Fruit fly (Drosophila melanogaster) whole organism, prepupa: ENCODE results near the gene bard.
A peak's percentile ranks its signal among the peaks of the same experiment; 100 is the strongest.

Experiments
- CG10631 ChIP-seq: fragments of 200-800 bp; sonication (Bioruptor generic); optimal IDR thresholded peaks from 2 replicates; lab custom pipeline; 2016; ENCODE audit warnings: missing biosample characterization, missing genetic modification characterization
- CG15336 ChIP-seq: fragments of 200-800 bp; sonication (Bioruptor generic); IDR thresholded peaks from 2 replicates; pipeline ENCODE4 v1.3.6; 2022; ENCODE audit warnings: missing biosample characterization, missing genetic modification characterization
- CG1621 ChIP-seq: fragments of 200-800 bp; sonication (Bioruptor generic); optimal IDR thresholded peaks from 3 replicates; lab custom pipeline; 2018; ENCODE audit warnings: missing biosample characterization, mild to moderate bottlenecking, missing genetic modification characterization
- CG16779 ChIP-seq: fragments of 200-800 bp; sonication (Bioruptor generic); optimal IDR thresholded peaks from 3 replicates; lab custom pipeline; 2017; ENCODE audit warnings: missing biosample characterization, mild to moderate bottlenecking, missing genetic modification characterization
- CG3032 ChIP-seq: fragments of 200-800 bp; optimal IDR thresholded peaks from 2 replicates; lab custom pipeline; 2019; ENCODE audit warnings: missing biosample characterization, mild to moderate bottlenecking, missing genetic modification characterization, moderate library complexity
- CG32006 ChIP-seq: fragments of 200-800 bp; sonication (Bioruptor generic); optimal IDR thresholded peaks from 3 replicates; lab custom pipeline; 2017; ENCODE audit warnings: missing biosample characterization, mild to moderate bottlenecking, missing genetic modification characterization
- CG3919 ChIP-seq: fragments of 200-800 bp; sonication (Bioruptor generic); optimal IDR thresholded peaks from 3 replicates; lab custom pipeline; 2016; ENCODE audit warnings: missing biosample characterization, missing genetic modification characterization
- CG6163 ChIP-seq: fragments of 200-800 bp; sonication (Bioruptor generic); IDR thresholded peaks from 3 replicates; pipeline ENCODE4 v1.3.6; 2022; ENCODE audit warnings: missing biosample characterization, missing genetic modification characterization
- CG6276 ChIP-seq: fragments of 200-800 bp; sonication (Bioruptor generic); optimal IDR thresholded peaks from 2 replicates; lab custom pipeline; 2017; ENCODE audit warnings: missing biosample characterization, mild to moderate bottlenecking, missing genetic modification characterization
- CG6808 ChIP-seq: fragments of 200-800 bp; sonication (Bioruptor generic); optimal IDR thresholded peaks from 3 replicates; lab custom pipeline; 2017; ENCODE audit warnings: missing biosample characterization, missing genetic modification characterization, mild to moderate bottlenecking, moderate library complexity, missing genetic modification reagents
- CG6854 ChIP-seq: fragments of 200-800 bp; sonication (Bioruptor generic); optimal IDR thresholded peaks from 2 replicates; lab custom pipeline; 2017; ENCODE audit warnings: missing biosample characterization, mild to moderate bottlenecking, missing genetic modification characterization
- CG8119 ChIP-seq: fragments of 200-800 bp; sonication (Bioruptor generic); IDR thresholded peaks from 3 replicates; pipeline ENCODE4 v1.3.6; 2022; ENCODE audit warnings: missing biosample characterization, missing genetic modification characterization
- CG8319 ChIP-seq: fragments of 200-800 bp; sonication (Bioruptor generic); optimal IDR thresholded peaks from 3 replicates; lab custom pipeline; 2016; ENCODE audit warnings: missing biosample characterization, missing genetic modification characterization
- CG8632 ChIP-seq: fragments of 200-800 bp; sonication (Bioruptor generic); optimal IDR thresholded peaks from 3 replicates; lab custom pipeline; 2016; ENCODE audit warnings: missing biosample characterization, missing genetic modification characterization
- CG9139 ChIP-seq: fragments of 200-800 bp; sonication (Bioruptor generic); optimal IDR thresholded peaks from 3 replicates; lab custom pipeline; 2017; ENCODE audit warnings: missing biosample characterization, mild to moderate bottlenecking, missing genetic modification characterization
- Eip75B ChIP-seq: fragments of 200-800 bp; sonication (Bioruptor generic); optimal IDR thresholded peaks from 3 replicates; lab custom pipeline; 2016; ENCODE audit warnings: missing biosample characterization, missing genetic modification characterization
- Eip78C ChIP-seq: fragments of 200-800 bp; sonication (Bioruptor generic); peaks from one replicate; lab custom pipeline; 2016; ENCODE audit warnings: missing biosample characterization, missing genetic modification characterization
- Eip93F ChIP-seq: fragments of 200-800 bp; sonication (Bioruptor generic); optimal IDR thresholded peaks from 2 replicates; lab custom pipeline; 2016; ENCODE audit warnings: missing biosample characterization, mild to moderate bottlenecking, missing genetic modification characterization
- Ets21C ChIP-seq: fragments of 200-800 bp; sonication (Bioruptor generic); optimal IDR thresholded peaks from 3 replicates; lab custom pipeline; 2016; ENCODE audit warnings: missing biosample characterization, missing genetic modification characterization
- Ets96B ChIP-seq: fragments of 200-800 bp; optimal IDR thresholded peaks from 2 replicates; lab custom pipeline; 2019; ENCODE audit warnings: missing biosample characterization, mild to moderate bottlenecking, missing genetic modification characterization, moderate library complexity
- Gug ChIP-seq: fragments of 200-800 bp; sonication (Bioruptor generic); IDR thresholded peaks from 2 replicates; pipeline ENCODE4 v1.3.6; 2022; ENCODE audit warnings: missing biosample characterization, missing genetic modification characterization
- Hr38 ChIP-seq: sonication (Bioruptor generic); optimal IDR thresholded peaks from 2 replicates; lab custom pipeline; 2016; ENCODE audit warnings: missing biosample characterization, missing genetic modification characterization
- Lpt ChIP-seq: fragments of 200-800 bp; sonication (Bioruptor generic); optimal IDR thresholded peaks from 3 replicates; lab custom pipeline; 2016; ENCODE audit warnings: missing biosample characterization, missing genetic modification characterization
- OdsH ChIP-seq: fragments of 200-800 bp; sonication (Bioruptor generic); optimal IDR thresholded peaks from 3 replicates; lab custom pipeline; 2016; ENCODE audit warnings: missing biosample characterization, missing genetic modification characterization
- Sox14 ChIP-seq: fragments of 200-800 bp; sonication (Bioruptor generic); optimal IDR thresholded peaks from 3 replicates; lab custom pipeline; 2016; ENCODE audit warnings: missing biosample characterization, missing genetic modification characterization
- Sox15 ChIP-seq: fragments of 200-800 bp; sonication (Bioruptor generic); optimal IDR thresholded peaks from 3 replicates; lab custom pipeline; 2016; ENCODE audit warnings: missing biosample characterization, missing genetic modification characterization
- achi ChIP-seq: fragments of 200-800 bp; sonication (Bioruptor generic); optimal IDR thresholded peaks from 3 replicates; lab custom pipeline; 2016; ENCODE audit warnings: missing biosample characterization, missing genetic modification characterization
- dac ChIP-seq: fragments of 200-800 bp; sonication (Bioruptor generic); optimal IDR thresholded peaks from 2 replicates; lab custom pipeline; 2017; ENCODE audit warnings: missing biosample characterization, mild to moderate bottlenecking, missing genetic modification characterization
- dsx ChIP-seq: fragments of 200-800 bp; optimal IDR thresholded peaks from 3 replicates; lab custom pipeline; 2019; ENCODE audit warnings: missing biosample characterization, mild to moderate bottlenecking, missing genetic modification characterization, moderate library complexity; ENCODE audit not compliant: poor library complexity, severe bottlenecking
- eg ChIP-seq: fragments of 200-800 bp; sonication (Bioruptor generic); IDR thresholded peaks from 3 replicates; pipeline ENCODE4 v1.3.6; 2022; ENCODE audit warnings: missing biosample characterization, missing genetic modification characterization
- fd59A ChIP-seq: fragments of 200-800 bp; sonication (Bioruptor generic); optimal IDR thresholded peaks from 2 replicates; lab custom pipeline; 2017; ENCODE audit warnings: missing biosample characterization, mild to moderate bottlenecking, missing genetic modification characterization, missing genetic modification reagents
- fd85E ChIP-seq: fragments of 200-800 bp; sonication (Bioruptor generic); optimal IDR thresholded peaks from 3 replicates; lab custom pipeline; 2016; ENCODE audit warnings: missing biosample characterization, missing genetic modification characterization
- fkh ChIP-seq: fragments of 200-800 bp; sonication (Bioruptor generic); optimal IDR thresholded peaks from 3 replicates; lab custom pipeline; 2017; ENCODE audit warnings: missing biosample characterization, mild to moderate bottlenecking, missing genetic modification characterization, moderate library complexity
- lz ChIP-seq: fragments of 200-800 bp; sonication (Bioruptor generic); optimal IDR thresholded peaks from 3 replicates; lab custom pipeline; 2016; ENCODE audit warnings: missing biosample characterization, missing genetic modification characterization
- net ChIP-seq: fragments of 200-800 bp; sonication (Bioruptor generic); optimal IDR thresholded peaks from 3 replicates; lab custom pipeline; 2016; ENCODE audit warnings: missing biosample characterization, missing genetic modification characterization
- salr ChIP-seq, 2 experiments: fragments of 200-800 bp; sonication (Bioruptor generic); optimal IDR thresholded peaks; 3 replicates each; lab custom pipeline; 2016 to 2018; ENCODE audit warnings: missing biosample characterization in 2 of 2, missing genetic modification characterization in 2 of 2, mild to moderate bottlenecking in 1 of 2
- spab ChIP-seq: fragments of 200-800 bp; sonication (Bioruptor generic); optimal IDR thresholded peaks from 2 replicates; lab custom pipeline; 2017; ENCODE audit warnings: missing biosample characterization, mild to moderate bottlenecking, missing genetic modification characterization, missing genetic modification reagents
- svp ChIP-seq: fragments of 200-800 bp; sonication (Bioruptor generic); peaks from one replicate; lab custom pipeline; 2016; ENCODE audit warnings: missing biosample characterization, missing genetic modification characterization
- vri ChIP-seq: fragments of 200-800 bp; sonication (Bioruptor generic); optimal IDR thresholded peaks from 3 replicates; lab custom pipeline; 2016; ENCODE audit warnings: missing biosample characterization, mild to moderate bottlenecking, missing genetic modification characterization

bard gene

DNA sequence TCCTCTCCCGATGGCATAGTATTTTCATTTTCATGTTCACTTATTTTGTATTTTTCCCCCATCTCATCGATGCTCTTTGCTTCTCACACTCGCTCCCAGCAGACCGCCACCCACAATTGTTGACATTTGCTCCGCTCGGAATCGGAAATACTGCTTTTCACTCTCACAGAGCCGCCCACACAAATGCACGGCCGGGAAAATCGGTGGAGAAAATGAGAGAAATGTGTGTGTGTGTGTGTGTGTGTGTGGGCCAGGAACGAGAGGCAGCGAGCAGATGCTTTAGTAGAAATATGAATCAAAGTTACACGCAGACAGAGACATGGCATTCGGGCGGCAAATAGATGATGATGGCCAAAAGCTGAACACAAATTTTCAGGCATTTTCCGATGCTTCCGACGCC, 13.8 kb downstream of the bard start:
- TF ChIP-seq vri (GFP tag; lab: Kevin White, UChicago): no peak
- TF ChIP-seq CG6808 (GFP tag; lab: Kevin White, UChicago): no peak
- no peak for TF ChIP-seq Sox15 (GFP tag; lab: Kevin White, UChicago)
- TF ChIP-seq achi: no peak
- TF ChIP-seq CG32006: no peak
- TF ChIP-seq Eip75B (GFP tag; lab: Kevin White, UChicago): no peak
- TF ChIP-seq CG6854 (GFP tag; lab: Kevin White, UChicago): no peak
- TF ChIP-seq OdsH (GFP tag; lab: Kevin White, UChicago): no peak
- TF ChIP-seq Hr38: no peak
- no peak for TF ChIP-seq svp
- TF ChIP-seq fd85E (GFP tag; lab: Kevin White, UChicago): no peak
- TF ChIP-seq CG8119: no peak
- no peak for TF ChIP-seq CG6276 (GFP tag; lab: Kevin White, UChicago)
- no peak for TF ChIP-seq fd59A
- no peak for TF ChIP-seq CG3032
- no peak for TF ChIP-seq lz (GFP tag; lab: Kevin White, UChicago)
- no peak for TF ChIP-seq salr (GFP tag; optimal IDR thresholded peaks at IDR 0.05; lab: Kevin White, UChicago)
- no peak for TF ChIP-seq CG1621 (tag; lab: Kevin White, UChicago)
- no peak for TF ChIP-seq spab (GFP tag; lab: Kevin White, UChicago)
- no peak for TF ChIP-seq Eip78C (GFP tag; lab: Kevin White, UChicago)

dm6 chr3R:18097531-18097930, 16.7 kb downstream of the bard start:
- no peak for TF ChIP-seq CG15336 (GFP tag; lab: Robert Waterston, UW)
- no peak for TF ChIP-seq Ets96B
- TF ChIP-seq dsx (GFP tag; lab: Kevin White, UChicago): no peak
- peak; percentile 77 for TF ChIP-seq net (GFP tag; lab: Kevin White, UChicago)
- TF ChIP-seq svp: peak; percentile 14

DNA sequence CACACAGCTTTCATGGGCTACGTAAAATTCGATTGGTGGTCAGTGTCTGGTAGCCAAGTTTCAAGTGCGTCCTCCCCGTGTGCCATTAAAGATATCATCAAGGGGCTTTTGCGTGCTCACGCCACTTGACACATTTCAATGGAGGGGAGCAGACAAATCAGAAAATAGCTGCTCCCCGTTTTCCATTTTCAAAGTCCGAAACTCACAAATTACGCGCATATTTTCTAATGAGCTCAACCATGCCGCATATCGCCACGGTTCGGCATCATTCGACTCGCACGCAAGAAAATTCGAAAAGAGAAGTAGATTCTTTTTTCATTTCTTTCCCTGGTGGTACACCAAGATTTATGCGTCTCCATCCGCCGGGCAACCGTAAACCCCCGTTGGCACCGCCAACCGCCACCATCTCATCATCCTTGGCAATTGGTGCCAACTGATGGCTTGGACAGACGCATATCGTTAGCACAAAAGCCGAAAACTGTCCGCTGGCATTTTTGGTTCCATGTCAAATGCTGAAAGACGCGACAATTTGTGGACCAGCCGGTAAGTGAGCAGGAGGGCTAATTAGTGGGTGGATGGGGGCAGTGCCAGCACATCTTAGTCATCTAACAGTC, 22.5 kb downstream of the bard start:
- no peak for TF ChIP-seq CG9139 (GFP tag; lab: Kevin White, UChicago)
- TF ChIP-seq Ets21C (GFP tag; lab: Kevin White, UChicago): no peak
- no peak for TF ChIP-seq Ets96B
- TF ChIP-seq Gug (GFP tag; lab: Robert Waterston, UW): no peak
- TF ChIP-seq Eip78C (GFP tag; lab: Kevin White, UChicago): no peak
- TF ChIP-seq, all 60 proteins: peak for 0

dm6 chr3R:18104261-18104792, 23.5 kb downstream of the bard start:
- TF ChIP-seq eg (peak; percentile 67; the same call in 2 of the 3 replicates), Eip93F (no peak), CG32006 (peak; percentile 14), dac (GFP tag; lab: Kevin White, UChicago) (no peak), CG10631 (GFP tag; lab: Kevin White, UChicago) (no peak), spab (GFP tag; lab: Kevin White, UChicago) (no peak), CG6276 (GFP tag; lab: Kevin White, UChicago) (peak; percentile 31), Sox14 (GFP tag; lab: Kevin White, UChicago) (no peak), Lpt (no peak), CG8119 (peak; percentile 72), fkh (GFP tag; lab: Kevin White, UChicago) (no peak), CG15336 (GFP tag; lab: Robert Waterston, UW) (peak; percentile 50), CG8319 (GFP tag; lab: Kevin White, UChicago) (no peak), lz (GFP tag; lab: Kevin White, UChicago) (no peak), CG3919 (GFP tag; lab: Kevin White, UChicago) (no peak), achi (no peak), CG8632 (GFP tag; lab: Kevin White, UChicago) (no peak), Eip78C (GFP tag; lab: Kevin White, UChicago) (peak; percentile 25), CG6163 (peak; percentile 46; the same call in 1 of the 3 replicates), CG6854 (GFP tag; lab: Kevin White, UChicago) (no peak), CG16779 (no peak)
- TF ChIP-seq, all 60 proteins: peak for 7
